Fruit fly (Drosophila melanogaster) whole organism, wandering third instar larva: ENCODE measurements around the gene CG43694.

ENCODE experiments used
- Abd-B ChIP-seq: fragments of >200 bp; optimal IDR thresholded peaks from 2 replicates; lab custom pipeline; 2017; ENCODE audit warnings: missing biosample characterization, missing genetic modification characterization
- CG32264 ChIP-seq: fragments of 200-800 bp; sonication (Bioruptor generic); optimal IDR thresholded peaks from 2 replicates; lab custom pipeline; 2016; ENCODE audit warnings: missing biosample characterization, missing genetic modification characterization
- CG9705 ChIP-seq: fragments of 200-800 bp; sonication (Bioruptor generic); optimal IDR thresholded peaks from 2 replicates; lab custom pipeline; 2018; ENCODE audit warnings: missing biosample characterization, mild to moderate bottlenecking, missing genetic modification characterization
- Dif ChIP-seq: fragments of 200-275, 200-300 bp; sonication (Bioruptor generic); optimal IDR thresholded peaks from 2 replicates; lab custom pipeline; 2018; ENCODE audit warnings: missing biosample characterization, missing genetic modification characterization; ENCODE audit not compliant: partially characterized antibody
- Hr78 ChIP-seq: fragments of >200 bp; optimal IDR thresholded peaks from 2 replicates; lab custom pipeline; 2017; ENCODE audit warnings: missing biosample characterization, missing genetic modification characterization
- Jra ChIP-seq: sonication (Bioruptor generic); optimal IDR thresholded peaks from 2 replicates; lab custom pipeline; 2016; ENCODE audit warnings: missing biosample characterization, missing genetic modification characterization
- Vsx2 ChIP-seq: fragments of 200-300, 225-300 bp; sonication (Bioruptor generic); optimal IDR thresholded peaks from 2 replicates; lab custom pipeline; 2018; ENCODE audit warnings: missing biosample characterization, missing genetic modification characterization; ENCODE audit not compliant: partially characterized antibody
- br ChIP-seq: fragments of 200-800 bp; sonication (Bioruptor generic); optimal IDR thresholded peaks from 2 replicates; lab custom pipeline; 2016; ENCODE audit warnings: missing biosample characterization, missing genetic modification characterization
- foxo ChIP-seq, 2 experiments: fragments of 200-800 bp; sonication (Bioruptor generic); optimal IDR thresholded peaks; 2 replicates in 1 of 2; 3 replicates in 1 of 2; lab custom pipeline; 2016 to 2017; ENCODE audit warnings: missing biosample characterization in 2 of 2, missing genetic modification characterization in 2 of 2
- fru ChIP-seq: fragments of 200-800 bp; sonication (Bioruptor generic); optimal IDR thresholded peaks from 3 replicates; lab custom pipeline; 2016; ENCODE audit warnings: missing biosample characterization, mild to moderate bottlenecking, missing genetic modification characterization
- usp ChIP-seq: fragments of >200 bp; optimal IDR thresholded peaks from 2 replicates; lab custom pipeline; 2017; ENCODE audit warnings: missing biosample characterization, missing genetic modification characterization
- woc ChIP-seq: sonication (Bioruptor generic); optimal IDR thresholded peaks from 2 replicates; lab custom pipeline; 2016; ENCODE audit warnings: missing biosample characterization, mild to moderate bottlenecking, missing genetic modification characterization

dm6 chr3R:23425929-23426328 is at the start of gene CG43694:
- TF ChIP-seq br (GFP tag; lab: Kevin White, UChicago), result no peak
- no peak for TF ChIP-seq Jra (GFP tag; lab: Kevin White, UChicago)
- no peak for TF ChIP-seq CG32264 (GFP tag; lab: Kevin White, UChicago)
- no peak for TF ChIP-seq Vsx2 (GFP tag; lab: Kevin White, UChicago)
- TF ChIP-seq fru (GFP tag; lab: Kevin White, UChicago), result no peak
- TF ChIP-seq usp, result no peak
- TF ChIP-seq Abd-B (GFP tag; lab: Kevin White, UChicago), result no peak
- no peak for TF ChIP-seq woc (GFP tag; lab: Kevin White, UChicago)
- no peak for TF ChIP-seq CG9705
- TF ChIP-seq Dif (GFP tag; lab: Kevin White, UChicago), result no peak
- no peak for TF ChIP-seq foxo (GFP tag; optimal IDR thresholded peaks at IDR 0.05; lab: Kevin White, UChicago)
- no peak for TF ChIP-seq Hr78 (GFP tag; lab: Kevin White, UChicago)
